Worm (Caenorhabditis elegans): ENCODE measurements around the gene flap-1.

flap-1 gene

DNA sequence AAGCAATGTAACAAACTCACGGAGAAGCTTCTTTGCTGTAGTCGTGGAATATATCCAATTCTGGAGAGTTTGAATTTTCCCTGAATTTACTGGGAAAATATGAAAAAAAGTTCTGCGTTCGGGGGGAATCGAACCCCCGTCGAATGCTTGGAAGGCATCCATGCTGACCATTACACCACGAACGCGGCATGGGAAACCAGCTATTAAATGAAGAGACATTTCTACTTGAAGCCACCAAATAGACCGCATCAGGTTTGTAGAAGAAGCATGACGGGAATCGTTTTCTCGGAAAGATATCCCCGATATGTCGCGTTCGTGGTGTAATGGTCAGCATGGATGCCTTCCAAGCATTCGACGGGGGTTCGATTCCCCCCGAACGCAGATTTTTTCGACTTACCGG, 40.1 kb downstream of the flap-1 start (continued):
- TF ChIP-seq ceh-28 (tag; optimal IDR thresholded peaks at IDR 0.05) = no peak
- TF ChIP-seq zip-2 (tag; optimal IDR thresholded peaks at IDR 0.05) = peak; percentile 66
- TF ChIP-seq F10B5.3 (tag; optimal IDR thresholded peaks at IDR 0.05) = peak; percentile 16
- TF ChIP-seq zfp-3 (GFP tag; conservative IDR thresholded peaks at IDR 0.05) = 0 out of 2 replicates have a peak, but pooled peaks have one; percentile 26
- TF ChIP-seq fkh-10 (GFP tag; optimal IDR thresholded peaks at IDR 0.05) = no peak
- peak; percentile 60 for TF ChIP-seq mes-2 (tag; optimal IDR thresholded peaks at IDR 0.05; ENCODE audit: poor library complexity, severe bottlenecking)
- no peak for TF ChIP-seq spr-1 (tag; optimal IDR thresholded peaks at IDR 0.05)
- peak; percentile 46 for TF ChIP-seq lin-13 (GFP tag; optimal IDR thresholded peaks at IDR 0.05)
- TF ChIP-seq nhr-41 (GFP tag; IDR thresholded peaks at IDR 0.05) = no peak
- peak; percentile 39 for TF ChIP-seq rbr-2 (tag; optimal IDR thresholded peaks at IDR 0.05)
- TF ChIP-seq vab-7 (GFP tag; IDR thresholded peaks at IDR 0.05) = peak; percentile 71
- peak; percentile 10 for TF ChIP-seq lir-3 (tag; optimal IDR thresholded peaks at IDR 0.05)
- peak; percentile 78 for TF ChIP-seq lin-38 (GFP tag; IDR thresholded peaks at IDR 0.05)
- TF ChIP-seq Y75B8A.6 (GFP tag; IDR thresholded peaks at IDR 0.05) = peak; percentile 74; the same call in 1 of the 2 replicates
- peak; percentile 63 for TF ChIP-seq Y5F2A.4 (GFP tag; optimal IDR thresholded peaks at IDR 0.05)
- TF ChIP-seq dmd-9 (GFP tag; IDR thresholded peaks at IDR 0.05) = 0 out of 2 replicates have a peak, but pooled peaks have one; percentile 17
- TF ChIP-seq nhr-237 (tag; optimal IDR thresholded peaks at IDR 0.05) = no peak
- TF ChIP-seq ceh-62 (tag; optimal IDR thresholded peaks at IDR 0.05) = no peak
- no peak for TF ChIP-seq D1046.2 (GFP tag; IDR thresholded peaks at IDR 0.05)
- TF ChIP-seq nhr-48 (tag; optimal IDR thresholded peaks at IDR 0.05) = peak; percentile 45
- no peak for TF ChIP-seq ztf-11 (tag; optimal IDR thresholded peaks at IDR 0.05)
- peak; percentile 46 for TF ChIP-seq mep-1 (tag; optimal IDR thresholded peaks at IDR 0.05)
- no peak for TF ChIP-seq snpc-4 (tag; optimal IDR thresholded peaks at IDR 0.05)
- TF ChIP-seq dmd-6 (GFP tag; IDR thresholded peaks at IDR 0.05) = 0 out of 2 replicates have a peak, but pooled peaks have one; percentile 43
- TF ChIP-seq nhr-25 (tag; optimal IDR thresholded peaks at IDR 0.05; ENCODE audit: borderline replicate concordance, insufficient read depth) = peak; percentile 56
- TF ChIP-seq snpc-1.2 (GFP tag; IDR thresholded peaks at IDR 0.05) = peak; percentile 77
- TF ChIP-seq R02D3.7 (tag; optimal IDR thresholded peaks at IDR 0.05) = no peak
- peak; percentile 43 for TF ChIP-seq hlh-30 (tag; optimal IDR thresholded peaks at IDR 0.05; ENCODE audit: insufficient read depth)
- TF ChIP-seq madf-9 (GFP tag; conservative IDR thresholded peaks at IDR 0.05) = peak; percentile 80
- peak; percentile 9 for TF ChIP-seq dpl-1 (GFP tag; optimal IDR thresholded peaks at IDR 0.05)
- no peak for TF ChIP-seq sdz-12 (GFP tag; optimal IDR thresholded peaks at IDR 0.05)
- peak in 1 of 2 experiments; percentile 7 for TF ChIP-seq unc-62 (GFP tag; optimal IDR thresholded peaks at IDR 0.05 in 1 of 2)
- no peak for TF ChIP-seq unc-62 (tag; optimal IDR thresholded peaks at IDR 0.05)
- TF ChIP-seq nhr-76 (tag; optimal IDR thresholded peaks at IDR 0.05) = no peak
- TF ChIP-seq hif-1 (tag; optimal IDR thresholded peaks at IDR 0.05) = no peak
- TF ChIP-seq lin-39 (tag; optimal IDR thresholded peaks at IDR 0.05) = no peak
- TF ChIP-seq madf-5 (GFP tag; IDR thresholded peaks at IDR 0.05) = peak; percentile 28 to 86; a peak in 2 of 4 replicates
- peak; percentile 81 for TF ChIP-seq dmd-8 (GFP tag; IDR thresholded peaks at IDR 0.05)
- peak; percentile 33 for TF ChIP-seq F49E8.2 (tag; optimal IDR thresholded peaks at IDR 0.05; ENCODE audit: borderline replicate concordance)
- TF ChIP-seq mdl-1 (tag; optimal IDR thresholded peaks at IDR 0.05) = peak in 1 of 2 experiments; percentile 40
- peak; percentile 43 for TF ChIP-seq dve-1 (tag; optimal IDR thresholded peaks at IDR 0.05; ENCODE audit: insufficient read depth)
- peak; percentile 47 for TF ChIP-seq lin-1 (GFP tag; IDR thresholded peaks at IDR 0.05)
- TF ChIP-seq daf-12 (tag; optimal IDR thresholded peaks at IDR 0.05) = no peak
- TF ChIP-seq unc-39 (tag; optimal IDR thresholded peaks at IDR 0.05) = no peak
- TF ChIP-seq zag-1 (tag; optimal IDR thresholded peaks at IDR 0.05) = no peak
- TF ChIP-seq unc-130 (GFP tag; optimal IDR thresholded peaks at IDR 0.05) = no peak
- TF ChIP-seq mxl-2 (GFP tag; conservative IDR thresholded peaks at IDR 0.05) = 0 out of 2 replicates have a peak, but pooled peaks have one; percentile 55
- peak; percentile 33; the same call in 1 of the 2 replicates for TF ChIP-seq ceh-20 (GFP tag; IDR thresholded peaks at IDR 0.05)
- peak; percentile 86 for TF ChIP-seq arid-1 (GFP tag; conservative IDR thresholded peaks at IDR 0.05)
- no peak for TF ChIP-seq ceh-82 (tag; optimal IDR thresholded peaks at IDR 0.05)
